Fruit fly (Drosophila melanogaster) whole organism, pupa: Measurements from ENCODE around the gene Pvf2.

ENCODE experiments used
- CG10348 ChIP-seq: fragments of 200-800 bp; sonication (Bioruptor generic); IDR thresholded peaks from 2 replicates; pipeline ENCODE4 v1.3.6; 2022; ENCODE audit warnings: missing biosample characterization, missing genetic modification characterization
- CG13204 ChIP-seq: fragments of 200-800 bp; sonication (Bioruptor generic); optimal IDR thresholded peaks from 2 replicates; lab custom pipeline; 2018; ENCODE audit warnings: missing biosample characterization, mild to moderate bottlenecking, missing genetic modification characterization, moderate library complexity
- CG15710 ChIP-seq: fragments of 200-800 bp; sonication (Bioruptor generic); optimal IDR thresholded peaks from 2 replicates; lab custom pipeline; 2018; ENCODE audit warnings: missing biosample characterization, mild to moderate bottlenecking, missing genetic modification characterization, moderate library complexity
- CG17806 ChIP-seq: fragments of 200-800 bp; sonication (Bioruptor generic); optimal IDR thresholded peaks from 2 replicates; lab custom pipeline; 2018; ENCODE audit warnings: missing biosample characterization, mild to moderate bottlenecking, missing genetic modification characterization, moderate library complexity
- CG32121 ChIP-seq: fragments of 200-800 bp; sonication (Bioruptor generic); IDR thresholded peaks from 2 replicates; pipeline ENCODE4 v1.3.6; 2022; ENCODE audit warnings: missing biosample characterization, missing genetic modification characterization
- CG34367 ChIP-seq: fragments of 200-800 bp; sonication (Bioruptor generic); optimal IDR thresholded peaks from 2 replicates; lab custom pipeline; 2018; ENCODE audit warnings: missing biosample characterization, mild to moderate bottlenecking, missing genetic modification characterization
- CG4496 ChIP-seq: fragments of 200-800 bp; sonication (Bioruptor generic); IDR thresholded peaks from 3 replicates; pipeline ENCODE4 v1.3.6; 2022; ENCODE audit warnings: missing biosample characterization, missing genetic modification characterization
- CG8159 ChIP-seq: fragments of 200-800 bp; sonication (Bioruptor generic); optimal IDR thresholded peaks from 3 replicates; lab custom pipeline; 2018; ENCODE audit warnings: missing biosample characterization, mild to moderate bottlenecking, missing genetic modification characterization, moderate library complexity
- Snoo ChIP-seq: fragments of 200-800 bp; sonication (Bioruptor generic); optimal IDR thresholded peaks from 3 replicates; lab custom pipeline; 2017; ENCODE audit warnings: missing biosample characterization, mild to moderate bottlenecking, missing genetic modification characterization, inconsistent platforms
- gl ChIP-seq: fragments of 200-800 bp; sonication (Bioruptor generic); optimal IDR thresholded peaks from 2 replicates; lab custom pipeline; 2018; ENCODE audit warnings: missing biosample characterization, mild to moderate bottlenecking, missing genetic modification characterization
- rn ChIP-seq: fragments of 200-800 bp; sonication (Bioruptor generic); IDR thresholded peaks from 2 replicates; pipeline ENCODE4 v1.3.6; 2022; ENCODE audit warnings: missing biosample characterization, missing genetic modification characterization

DNA sequence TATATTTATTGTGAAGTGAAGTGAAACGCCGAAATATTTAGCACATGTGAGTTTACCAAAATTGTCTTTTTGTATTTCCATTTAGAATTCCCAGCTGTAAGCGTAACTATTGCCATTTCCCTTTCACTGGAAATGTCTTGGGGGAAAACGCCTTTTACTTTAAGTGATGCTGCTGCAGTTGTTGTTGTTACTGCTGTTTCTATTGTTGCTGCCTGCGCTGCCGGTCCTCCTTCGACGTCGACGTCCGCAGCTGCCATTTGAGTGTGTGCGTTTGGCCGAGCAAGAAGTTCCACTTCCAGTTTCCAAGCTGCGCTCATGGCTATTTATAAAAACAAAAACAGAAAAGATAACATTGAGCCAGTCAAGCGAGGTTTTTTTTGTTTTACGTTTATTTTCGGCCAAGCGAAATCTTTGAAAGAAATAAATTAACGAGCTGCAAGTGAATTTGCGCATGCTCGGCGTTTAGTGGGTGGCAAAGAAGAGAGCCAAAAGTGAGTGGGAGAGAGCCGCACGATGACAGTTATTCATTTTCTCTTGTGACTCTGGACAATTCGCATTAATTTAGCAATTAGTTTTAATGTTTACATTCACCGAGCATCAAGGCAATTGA lies 34.6 kb downstream of the Pvf2 start:
- TF ChIP-seq CG32121 (peak; percentile 45; the same call in 1 of the 2 replicates), CG8159 (tag; lab: Kevin White, UChicago) (no peak), CG34367 (tag; lab: Kevin White, UChicago) (no peak), CG4496 (GFP tag; lab: Robert Waterston, UW) (peak; percentile 33; the same call in 1 of the 3 replicates), gl (no peak), Snoo (tag; lab: Kevin White, UChicago) (no peak), CG13204 (no peak), CG17806 (tag; lab: Kevin White, UChicago) (no peak), rn (GFP tag; lab: Robert Waterston, UW) (no peak), CG15710 (tag; lab: Kevin White, UChicago) (no peak), CG10348 (GFP tag; lab: Robert Waterston, UW) (no peak)
